Worm (Caenorhabditis elegans): ENCODE data around the gene cdc-48.1.

DNA sequence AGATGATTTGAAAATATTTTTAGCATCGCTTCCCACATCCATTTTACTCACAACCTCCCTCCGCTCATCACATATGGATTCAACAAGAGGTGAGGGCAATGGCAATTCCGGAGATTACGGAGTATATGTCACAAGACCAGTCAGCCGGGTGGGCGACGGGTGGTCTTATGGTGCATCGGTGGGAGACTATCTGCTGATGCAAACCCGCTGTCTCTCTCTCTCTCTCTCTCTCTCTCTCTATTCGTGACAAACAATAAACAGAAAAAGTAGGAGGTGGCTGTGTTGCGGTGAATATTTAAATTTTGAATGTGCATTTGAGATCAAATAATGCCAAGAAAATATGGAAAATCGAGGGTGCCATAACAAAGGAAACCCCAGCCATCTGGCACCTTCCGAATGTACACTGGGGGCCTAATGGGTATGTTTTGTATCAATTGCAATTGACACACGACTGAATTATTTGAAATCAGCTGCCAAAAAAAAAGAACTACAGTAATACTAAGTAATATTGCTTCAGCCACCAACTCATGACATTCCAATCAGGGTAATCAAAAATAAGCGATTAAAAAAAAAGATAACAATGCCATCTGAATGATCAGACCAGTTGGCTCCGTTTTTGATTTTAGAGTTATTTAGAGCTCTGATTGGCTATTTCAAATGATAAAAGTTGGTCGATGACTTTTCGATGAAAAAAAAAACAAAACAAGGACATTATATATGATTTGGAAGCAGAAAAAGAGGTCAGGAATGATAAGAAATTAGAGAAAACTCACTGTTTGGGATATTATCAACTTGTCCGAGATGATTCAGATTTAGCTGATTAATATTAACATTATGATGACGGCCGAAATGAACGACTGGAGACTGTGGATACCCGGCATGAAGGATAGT lies 15.2 kb downstream of the cdc-48.1 start:
- TF ChIP-seq egl-27 (tag; optimal IDR thresholded peaks at IDR 0.05) (no peak), nhr-6 (tag; optimal IDR thresholded peaks at IDR 0.05) (no peak), aly-2 (tag; optimal IDR thresholded peaks at IDR 0.05) (no peak), ztf-11 (tag; optimal IDR thresholded peaks at IDR 0.05) (no peak), ztf-4 (tag; optimal IDR thresholded peaks at IDR 0.05) (no peak), zag-1 (tag; optimal IDR thresholded peaks at IDR 0.05) (no peak), nhr-237 (tag; optimal IDR thresholded peaks at IDR 0.05) (no peak), elt-3 (tag; optimal IDR thresholded peaks at IDR 0.05) (no peak)

Measured in whole organism, L2 larva.